Worm (Caenorhabditis elegans) whole organism, young adult: ENCODE results near the gene mes-6.

Source experiments
- B0261.1 ChIP-seq: sonication (generic microtip); optimal IDR thresholded peaks from 2 replicates; lab custom pipeline; 2016; ENCODE audit warnings: mild to moderate bottlenecking, missing genetic modification characterization, moderate library complexity, missing compliant biosample characterization
- B0336.3 ChIP-seq: fragments of 200-800 bp; sonication (Bioruptor generic); IDR thresholded peaks from 2 replicates; pipeline ENCODE4 v1.3.6; 2022; ENCODE audit warnings: missing genetic modification characterization, missing compliant biosample characterization
- D2030.7 ChIP-seq: fragments of 200-800 bp; sonication (Bioruptor generic); IDR thresholded peaks from 2 replicates; pipeline ENCODE4 v1.3.6; 2022; ENCODE audit warnings: missing genetic modification reagents, missing genetic modification characterization, missing compliant biosample characterization
- F10E7.11 ChIP-seq: sonication (generic microtip); optimal IDR thresholded peaks from 2 replicates; lab custom pipeline; 2017; ENCODE audit warnings: mild to moderate bottlenecking, missing genetic modification characterization, moderate library complexity, missing compliant biosample characterization
- F37B4.10 ChIP-seq: fragments of 200-800 bp; sonication (Bioruptor generic); IDR thresholded peaks from 2 replicates; pipeline ENCODE4 v1.3.6; 2022; ENCODE audit warnings: missing genetic modification characterization, missing compliant biosample characterization
- F49E8.2 ChIP-seq: sonication (generic microtip); optimal IDR thresholded peaks from 3 replicates; lab custom pipeline; 2017; ENCODE audit warnings: missing genetic modification characterization, mild to moderate bottlenecking, missing compliant biosample characterization, antibody characterized with exemption, moderate library complexity; ENCODE audit not compliant: insufficient read depth
- F52B5.7 ChIP-seq: sonication (generic microtip); optimal IDR thresholded peaks from 2 replicates; lab custom pipeline; 2016; ENCODE audit warnings: mild to moderate bottlenecking, missing genetic modification characterization, missing compliant biosample characterization
- F55B11.4 ChIP-seq: sonication (generic microtip); optimal IDR thresholded peaks from 2 replicates; lab custom pipeline; 2016; ENCODE audit warnings: missing compliant biosample characterization, missing genetic modification characterization, borderline replicate concordance; ENCODE audit not compliant: insufficient read depth
- K11D2.4 ChIP-seq: fragments of 200-800 bp; sonication (Bioruptor generic); IDR thresholded peaks from 2 replicates; pipeline ENCODE4 v1.3.6; 2022; ENCODE audit warnings: missing genetic modification reagents, missing genetic modification characterization, missing compliant biosample characterization
- T26A5.8 ChIP-seq: sonication (generic microtip); optimal IDR thresholded peaks from 2 replicates; lab custom pipeline; 2016; ENCODE audit warnings: missing genetic modification characterization, missing compliant biosample characterization
- Y53G8AR.9 ChIP-seq: fragments of 200-800 bp; sonication (Bioruptor generic); conservative IDR thresholded peaks from 2 replicates; pipeline ENCODE4 v1.3.6; 2022; ENCODE audit warnings: missing genetic modification reagents, missing genetic modification characterization, missing compliant biosample characterization
- Y67H2A.10 ChIP-seq: fragments of 200-800 bp; sonication (Bioruptor generic); conservative IDR thresholded peaks from 2 replicates; pipeline ENCODE4 v1.3.6; 2022; ENCODE audit warnings: missing genetic modification reagents, missing genetic modification characterization, missing compliant biosample characterization
- ama-1 ChIP-seq, 3 experiments: fragments of 150-350 bp in 1 of 3; sonication (generic microtip) in 2 of 3; optimal IDR thresholded peaks; 2 replicates each; lab custom pipeline; 2014 to 2018; ENCODE audit warnings: missing biosample characterization in 2 of 3, missing genetic modification characterization in 2 of 3, missing genetic modification reagents in 2 of 3
- atf-7 ChIP-seq: sonication (generic microtip); optimal IDR thresholded peaks from 2 replicates; lab custom pipeline; 2017; ENCODE audit warnings: mild to moderate bottlenecking, missing genetic modification characterization, missing compliant biosample characterization
- attf-5 ChIP-seq: fragments of 200-800 bp; sonication (Bioruptor generic); optimal IDR thresholded peaks from 2 replicates; lab custom pipeline; 2018; ENCODE audit warnings: mild to moderate bottlenecking, missing genetic modification characterization, missing compliant biosample characterization
- attf-6 ChIP-seq: fragments of 200-800 bp; sonication (Bioruptor generic); IDR thresholded peaks from 2 replicates; pipeline ENCODE4 v1.3.6; 2022; ENCODE audit warnings: missing genetic modification reagents, missing genetic modification characterization, missing compliant biosample characterization
- ceh-40 ChIP-seq: fragments of 200-800 bp; sonication (Bioruptor generic); IDR thresholded peaks from 2 replicates; pipeline ENCODE4 v1.3.6; 2022; ENCODE audit warnings: missing genetic modification characterization, missing compliant biosample characterization
- ceh-79 ChIP-seq: sonication (generic microtip); optimal IDR thresholded peaks from 2 replicates; lab custom pipeline; 2017; ENCODE audit warnings: mild to moderate bottlenecking, missing genetic modification characterization, missing compliant biosample characterization
- dox-1 ChIP-seq: fragments of 200-800 bp; sonication (Bioruptor generic); IDR thresholded peaks from 2 replicates; pipeline ENCODE4 v1.3.6; 2022; ENCODE audit warnings: missing genetic modification reagents, missing genetic modification characterization, missing compliant biosample characterization
- fkh-3 ChIP-seq: sonication (generic microtip); optimal IDR thresholded peaks from 2 replicates; lab custom pipeline; 2016; ENCODE audit warnings: mild to moderate bottlenecking, missing genetic modification characterization, missing compliant biosample characterization
- hlh-12 ChIP-seq: sonication (generic microtip); optimal IDR thresholded peaks from 2 replicates; lab custom pipeline; 2016; ENCODE audit warnings: missing genetic modification characterization, missing compliant biosample characterization
- hlh-26 ChIP-seq: fragments of 200-800 bp; sonication (Bioruptor generic); conservative IDR thresholded peaks from 2 replicates; pipeline ENCODE4 v1.3.6; 2022; ENCODE audit warnings: missing genetic modification reagents, missing genetic modification characterization, missing compliant biosample characterization
- hmg-1.2 ChIP-seq: fragments of 200-800 bp; sonication (Bioruptor generic); IDR thresholded peaks from 2 replicates; pipeline ENCODE4 v1.3.6; 2022; ENCODE audit warnings: missing genetic modification reagents, missing genetic modification characterization, missing compliant biosample characterization
- hrde-1 ChIP-seq: sonication (generic microtip); optimal IDR thresholded peaks from 2 replicates; lab custom pipeline; 2016; ENCODE audit warnings: missing genetic modification characterization, mild to moderate bottlenecking, missing compliant biosample characterization, moderate library complexity, missing genotype, missing genetic modification reagents, borderline replicate concordance
- lag-1 ChIP-seq: fragments of 200-800 bp; sonication (Bioruptor generic); IDR thresholded peaks from 2 replicates; pipeline ENCODE4 v1.3.6; 2022; ENCODE audit warnings: missing genetic modification reagents, missing genetic modification characterization, missing compliant biosample characterization
- let-526 ChIP-seq: fragments of 200-800 bp; sonication (Bioruptor generic); IDR thresholded peaks from 2 replicates; pipeline ENCODE4 v1.3.6; 2022; ENCODE audit warnings: missing genetic modification reagents, missing genetic modification characterization, missing compliant biosample characterization
- let-607 ChIP-seq, 2 experiments: fragments of 200-800 bp in 1 of 2; sonication (Bioruptor generic) in 1 of 2; sonication (generic microtip) in 1 of 2; optimal IDR thresholded peaks; 2 replicates each; lab custom pipeline; 2016 to 2018; ENCODE audit warnings: mild to moderate bottlenecking in 2 of 2, missing compliant biosample characterization in 2 of 2, missing genetic modification characterization in 2 of 2, moderate library complexity in 2 of 2, missing genotype in 1 of 2
- lin-40 ChIP-seq: sonication (generic microtip); optimal IDR thresholded peaks from 2 replicates; lab custom pipeline; 2016; ENCODE audit warnings: missing genetic modification characterization, mild to moderate bottlenecking, missing compliant biosample characterization, missing genotype, missing genetic modification reagents
- lin-54 ChIP-seq: fragments of 200-800 bp; sonication (Bioruptor generic); optimal IDR thresholded peaks from 2 replicates; lab custom pipeline; 2018; ENCODE audit warnings: mild to moderate bottlenecking, missing genetic modification characterization, missing compliant biosample characterization
- lsy-27 ChIP-seq: sonication (generic microtip); optimal IDR thresholded peaks from 2 replicates; lab custom pipeline; 2017; ENCODE audit warnings: missing genetic modification characterization, mild to moderate bottlenecking, missing compliant biosample characterization, antibody characterized with exemption, missing genotype, borderline replicate concordance; ENCODE audit not compliant: insufficient read depth
- nhr-27 ChIP-seq: fragments of 200-800 bp; sonication (Bioruptor generic); optimal IDR thresholded peaks from 2 replicates; lab custom pipeline; 2018; ENCODE audit warnings: mild to moderate bottlenecking, missing genetic modification characterization, moderate library complexity, missing compliant biosample characterization
- nhr-90 ChIP-seq: sonication (generic microtip); optimal IDR thresholded peaks from 2 replicates; lab custom pipeline; 2016; ENCODE audit warnings: missing genotype, mild to moderate bottlenecking, missing genetic modification characterization, missing compliant biosample characterization
- pha-4 ChIP-seq: fragments of 150-350 bp; sonication (generic microtip); optimal IDR thresholded peaks from 2 replicates; lab custom pipeline; 2014; ENCODE audit warnings: missing biosample characterization, missing genetic modification reagents, missing genetic modification characterization
- rec-8 ChIP-seq, 2 experiments: sonication (generic microtip); optimal IDR thresholded peaks; 2 replicates each; lab custom pipeline; 2016; ENCODE audit warnings: mild to moderate bottlenecking in 2 of 2, missing genetic modification characterization in 2 of 2, missing genetic modification reagents in 2 of 2, missing genotype in 2 of 2, missing biosample characterization in 1 of 2, missing compliant biosample characterization in 1 of 2, moderate library complexity in 1 of 2
- repo-1 ChIP-seq: sonication (generic microtip); optimal IDR thresholded peaks from 2 replicates; lab custom pipeline; 2017; ENCODE audit warnings: mild to moderate bottlenecking, missing genetic modification characterization, missing compliant biosample characterization
- sdz-38 ChIP-seq: sonication (generic microtip); optimal IDR thresholded peaks from 2 replicates; lab custom pipeline; 2016; ENCODE audit warnings: missing genotype, missing genetic modification characterization, missing compliant biosample characterization
- snpc-1.1 ChIP-seq: sonication (generic microtip); optimal IDR thresholded peaks from 2 replicates; lab custom pipeline; 2017; ENCODE audit warnings: missing genetic modification characterization, mild to moderate bottlenecking, missing compliant biosample characterization, antibody characterized with exemption, moderate library complexity, missing genotype, missing genetic modification reagents; ENCODE audit not compliant: insufficient read depth
- snpc-1.3 ChIP-seq: sonication (generic microtip); optimal IDR thresholded peaks from 2 replicates; lab custom pipeline; 2017; ENCODE audit warnings: missing genetic modification characterization, mild to moderate bottlenecking, missing compliant biosample characterization, antibody characterized with exemption, moderate library complexity, missing genotype, missing genetic modification reagents; ENCODE audit not compliant: insufficient read depth
- snpc-4 ChIP-seq, 5 experiments: fragments of 150-350 bp in 1 of 5; sonication (generic microtip) in 4 of 5; optimal IDR thresholded peaks; 2 replicates each; lab custom pipeline; 2014 to 2018; ENCODE audit warnings: missing genetic modification characterization in 5 of 5, missing biosample characterization in 3 of 5, antibody characterized with exemption in 2 of 5, mild to moderate bottlenecking in 2 of 5, missing compliant biosample characterization in 2 of 5, missing genotype in 2 of 5, moderate library complexity in 2 of 5, missing genetic modification reagents in 1 of 5
- sptf-2 ChIP-seq: fragments of 200-800 bp; sonication (Bioruptor generic); optimal IDR thresholded peaks from 2 replicates; lab custom pipeline; 2018; ENCODE audit warnings: mild to moderate bottlenecking, missing genetic modification characterization, missing compliant biosample characterization
- tbp1 ChIP-seq: fragments of 200-800 bp; sonication (Bioruptor generic); optimal IDR thresholded peaks from 2 replicates; lab custom pipeline; 2018; ENCODE audit warnings: mild to moderate bottlenecking, missing genetic modification characterization, missing compliant biosample characterization
- tbx-9 ChIP-seq: sonication (generic microtip); optimal IDR thresholded peaks from 2 replicates; lab custom pipeline; 2016; ENCODE audit warnings: borderline replicate concordance, missing genetic modification characterization, inconsistent platforms, missing compliant biosample characterization
- zfh-2 ChIP-seq: fragments of 200-800 bp; sonication (Bioruptor generic); conservative IDR thresholded peaks from 2 replicates; pipeline ENCODE4 v1.3.6; 2022; ENCODE audit warnings: missing genetic modification reagents, missing genetic modification characterization, missing compliant biosample characterization
- zim-3 ChIP-seq: sonication (generic microtip); optimal IDR thresholded peaks from 2 replicates; lab custom pipeline; 2017; ENCODE audit warnings: mild to moderate bottlenecking, missing genetic modification characterization, moderate library complexity, missing compliant biosample characterization

Gene mes-6

ce11 chrIV:8530042-8531027, 19.3 kb downstream of the mes-6 start (continued):
- TF ChIP-seq pha-4 = no peak
- TF ChIP-seq ceh-40 (GFP tag; lab: Robert Waterston, UW) = no peak
- no peak for TF ChIP-seq hlh-26
- no peak for TF ChIP-seq repo-1
- TF ChIP-seq zfh-2 (GFP tag; lab: Robert Waterston, UW) = no peak
- TF ChIP-seq sptf-2 (GFP tag; lab: Kevin White, UChicago) = no peak
- TF ChIP-seq F10E7.11 (tag; lab: Kevin White, UChicago) = no peak
- TF ChIP-seq Y53G8AR.9 = no peak
- peak; percentile 3 to 81 for TF ChIP-seq let-607 (tag; optimal IDR thresholded peaks at IDR 0.05; lab: Kevin White, UChicago)
- TF ChIP-seq tbx-9 (tag; lab: Kevin White, UChicago) = no peak
- no peak for TF ChIP-seq lsy-27
- TF ChIP-seq fkh-3 = no peak
- no peak for TF ChIP-seq F49E8.2
- TF ChIP-seq sdz-38 (tag; lab: Kevin White, UChicago) = no peak
- no peak for TF ChIP-seq K11D2.4 (GFP tag; lab: Robert Waterston, UW)
- no peak for TF ChIP-seq D2030.7 (GFP tag; lab: Robert Waterston, UW)
- peak; percentile 66 for TF ChIP-seq dox-1
- no peak for TF ChIP-seq snpc-4 (GFP tag; optimal IDR thresholded peaks at IDR 0.05; lab: Kevin White, UChicago)
- no peak for TF ChIP-seq snpc-4 (tag; optimal IDR thresholded peaks at IDR 0.05; lab: Kevin White, UChicago)
- peak; percentile 87 for TF ChIP-seq lin-40 (tag; lab: Kevin White, UChicago)
- TF ChIP-seq hmg-1.2 (GFP tag; lab: Robert Waterston, UW) = peak; percentile 62
- peak; percentile 4 for TF ChIP-seq nhr-90 (tag; lab: Kevin White, UChicago)
- TF ChIP-seq rec-8 (tag; optimal IDR thresholded peaks at IDR 0.05; lab: Kevin White, UChicago) = no peak
- TF ChIP-seq T26A5.8 (tag; lab: Kevin White, UChicago) = no peak
- TF ChIP-seq snpc-1.1 (tag; lab: Kevin White, UChicago) = no peak
- no peak for TF ChIP-seq F52B5.7 (tag; lab: Kevin White, UChicago)
- peak; percentile 5 for TF ChIP-seq lin-54
- TF ChIP-seq F37B4.10 (GFP tag; lab: Robert Waterston, UW) = no peak
- no peak for TF ChIP-seq lag-1
- TF ChIP-seq hrde-1 = no peak
- TF ChIP-seq tbp1 = peak; percentile 40
- no peak for TF ChIP-seq B0261.1
- TF ChIP-seq ama-1 (optimal IDR thresholded peaks at IDR 0.05; lab: Kevin White, UChicago) = no peak
- TF ChIP-seq ama-1 (GFP tag; optimal IDR thresholded peaks at IDR 0.05; lab: Kevin White, UChicago) = no peak
- TF ChIP-seq hlh-12 (tag; lab: Kevin White, UChicago) = no peak
- no peak for TF ChIP-seq ceh-79 (tag; lab: Kevin White, UChicago)
- TF ChIP-seq let-526 (GFP tag; lab: Robert Waterston, UW) = no peak
- TF ChIP-seq atf-7 (tag; lab: Kevin White, UChicago) = peak; percentile 96
- TF ChIP-seq Y67H2A.10 (GFP tag; lab: Robert Waterston, UW) = no peak
- no peak for TF ChIP-seq nhr-27 (tag; lab: Kevin White, UChicago)
- TF ChIP-seq zim-3 (tag; lab: Kevin White, UChicago) = no peak
- TF ChIP-seq F55B11.4 (tag; lab: Kevin White, UChicago) = no peak
- peak; percentile 20 for TF ChIP-seq attf-5 (GFP tag; lab: Kevin White, UChicago)
- peak; percentile 37; the same call in 1 of the 2 replicates for TF ChIP-seq B0336.3 (GFP tag; lab: Robert Waterston, UW)
- no peak for TF ChIP-seq snpc-1.3 (tag; lab: Kevin White, UChicago)
- no peak for TF ChIP-seq attf-6 (GFP tag; lab: Robert Waterston, UW)
